Worm (Caenorhabditis elegans) whole organism, L4 larva: Measurements from ENCODE around the gene exos-2.

Experiments
- aha-1 ChIP-seq: fragments of 150-350 bp; peaks from one replicate; lab custom pipeline; 2014; ENCODE audit warnings: missing biosample characterization, missing genetic modification characterization
- ama-1 ChIP-seq: fragments of 150-350 bp; optimal IDR thresholded peaks from 2 replicates; lab custom pipeline; 2014; ENCODE audit warnings: inconsistent platforms, mixed read lengths
- egl-27 ChIP-seq: sonication (generic microtip); optimal IDR thresholded peaks from 3 replicates; lab custom pipeline; 2017; ENCODE audit warnings: missing biosample characterization, missing genetic modification reagents, missing genetic modification characterization
- lin-15B ChIP-seq: fragments of 150-350 bp; sonication (generic microtip); optimal IDR thresholded peaks from 3 replicates; lab custom pipeline; 2014; ENCODE audit warnings: missing biosample characterization, missing genetic modification characterization
- lsy-2 ChIP-seq, 2 experiments: fragments of 150-350 bp in 1 of 2; sonication (generic microtip) in 1 of 2; optimal IDR thresholded peaks; 2 replicates each; lab custom pipeline; 2014 to 2017; ENCODE audit warnings: missing biosample characterization in 2 of 2, missing genetic modification characterization in 2 of 2
- mdl-1 ChIP-seq, 2 experiments: fragments of 150-350 bp in 1 of 2; sonication (generic microtip) in 1 of 2; optimal IDR thresholded peaks; 2 replicates each; lab custom pipeline; 2014 to 2017; ENCODE audit warnings: missing biosample characterization in 2 of 2, missing genetic modification characterization in 2 of 2
- mxl-3 ChIP-seq: fragments of 200-800 bp; sonication (Bioruptor generic); optimal IDR thresholded peaks from 2 replicates; lab custom pipeline; 2018; ENCODE audit warnings: mild to moderate bottlenecking, missing genetic modification characterization, missing compliant biosample characterization
- nhr-11 ChIP-seq: fragments of 150-350 bp; optimal IDR thresholded peaks from 2 replicates; lab custom pipeline; 2014; ENCODE audit warnings: missing biosample characterization, missing genetic modification characterization
- nhr-28 ChIP-seq: fragments of 150-350 bp; optimal IDR thresholded peaks from 2 replicates; lab custom pipeline; 2014; ENCODE audit warnings: missing biosample characterization, missing genetic modification characterization
- nhr-6 ChIP-seq: fragments of 150-350 bp; optimal IDR thresholded peaks from 2 replicates; lab custom pipeline; 2014; ENCODE audit warnings: missing biosample characterization, missing genetic modification characterization
- nhr-77 ChIP-seq: fragments of 150-350 bp; optimal IDR thresholded peaks from 2 replicates; lab custom pipeline; 2014; ENCODE audit warnings: missing biosample characterization, missing genetic modification characterization
- pha-4 ChIP-seq, 2 experiments: fragments of 150-350 bp in 1 of 2; fragments of 200-800 bp in 1 of 2; sonication (Bioruptor generic) in 1 of 2; IDR thresholded peaks in 1 of 2; optimal IDR thresholded peaks in 1 of 2; 2 replicates each; pipeline versions ENCODE4 v1.3.6 to Lab custom; 2014 to 2022; ENCODE audit warnings: missing genetic modification characterization in 2 of 2, missing genetic modification reagents in 2 of 2, missing biosample characterization in 1 of 2, missing compliant biosample characterization in 1 of 2
- unc-130 ChIP-seq: sonication (generic microtip); optimal IDR thresholded peaks from 2 replicates; lab custom pipeline; 2016; ENCODE audit warnings: missing genetic modification reagents, missing genetic modification characterization, missing compliant biosample characterization
- unc-39 ChIP-seq: sonication (generic microtip); optimal IDR thresholded peaks from 2 replicates; lab custom pipeline; 2017; ENCODE audit warnings: missing biosample characterization, missing genetic modification characterization

- TF ChIP-seq pha-4 (GFP tag; IDR thresholded peaks at IDR 0.05; lab: Robert Waterston, UW) = no peak
- TF ChIP-seq pha-4 (tag; optimal IDR thresholded peaks at IDR 0.05; lab: Kevin White, UChicago) = peak; percentile 44
- TF ChIP-seq nhr-77 (tag; lab: Kevin White, UChicago) = peak; percentile 51
- TF ChIP-seq aha-1 (tag; lab: Kevin White, UChicago) = peak; percentile 43
- TF ChIP-seq unc-130 = no peak
- peak; percentile 60 for TF ChIP-seq nhr-6
- TF ChIP-seq mdl-1 (tag; optimal IDR thresholded peaks at IDR 0.05; lab: Kevin White, UChicago) = no peak
- TF ChIP-seq mxl-3 = no peak
- TF ChIP-seq ama-1 (lab: Kevin White, UChicago) = no peak
- peak; percentile 17 for TF ChIP-seq lin-15B (tag; lab: Kevin White, UChicago)
- TF ChIP-seq unc-39 (tag; lab: Kevin White, UChicago) = no peak
- TF ChIP-seq nhr-28 = peak; percentile 57
- TF ChIP-seq egl-27 = no peak
- TF ChIP-seq lsy-2 (tag; optimal IDR thresholded peaks at IDR 0.05; lab: Kevin White, UChicago) = peak in 1 of 2 experiments; percentile 88
- no peak for TF ChIP-seq nhr-11
Observed at ce11 chrIV:6376473-6377115, 38.7 kb upstream of the exos-2 start, which contains the start of the genes hrpf-2 and bli-6.
